Fruit fly (Drosophila melanogaster) whole organism, larva: ENCODE data around the gene kdn.
A peak's percentile ranks its signal among the peaks of the same experiment; 100 is the strongest.

ENCODE experiments used
- noc ChIP-seq: fragments of 200-800 bp; sonication (Bioruptor generic); optimal IDR thresholded peaks from 3 replicates; lab custom pipeline; 2019; ENCODE audit warnings: missing biosample characterization, mild to moderate bottlenecking, missing genetic modification characterization, moderate library complexity

Gene kdn

DNA sequence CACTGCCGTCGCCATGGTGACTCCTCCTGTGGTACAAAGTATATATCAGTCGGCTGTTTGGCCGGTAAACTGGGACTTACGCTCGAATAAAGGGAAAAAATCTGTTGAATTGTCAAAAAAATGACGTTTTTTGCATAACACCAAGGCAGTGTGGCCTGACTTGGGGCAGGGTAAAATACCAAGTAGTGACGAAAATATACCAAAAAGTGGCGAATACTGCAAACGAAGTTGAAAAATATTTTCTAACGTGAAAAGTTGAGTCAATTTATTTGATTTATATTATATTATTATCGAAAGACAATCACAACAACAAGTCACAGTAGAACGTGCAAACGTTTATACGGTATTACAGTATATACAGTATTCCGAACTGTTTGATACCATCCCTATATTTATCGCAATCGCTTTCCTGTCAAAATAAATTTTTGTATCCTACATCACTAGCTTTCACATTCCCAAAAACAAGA is at the start of gene kdn, which contains the start of gene ND-B16.6:
Gene kdn, plus strand, starts transcription at position 417 of the 467 bp plus-strand sequence.
Gene ND-B16.6, minus strand, starts transcription at position 189 of the 467 bp plus-strand sequence.
- no peak for TF ChIP-seq noc (tag; lab: Kevin White, UChicago)

DNA sequence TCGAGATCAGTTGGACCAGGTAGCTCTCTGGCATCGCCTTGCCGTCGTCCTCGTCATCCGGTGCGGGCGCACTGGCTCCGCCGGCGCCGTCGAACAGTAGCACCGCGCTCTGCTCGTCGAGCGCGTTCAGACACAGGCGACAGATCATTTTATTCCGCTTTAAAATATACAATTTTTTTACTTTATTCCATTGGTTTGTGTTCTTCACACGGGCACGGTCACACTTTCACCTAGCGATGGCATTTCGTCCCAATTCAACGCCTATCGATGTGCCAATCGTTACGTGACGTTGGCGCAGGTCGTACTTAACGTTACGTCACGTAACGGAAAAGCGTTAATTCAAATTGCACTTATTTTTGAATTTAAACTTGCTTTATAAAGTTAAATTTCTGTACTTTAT is 49.4 kb upstream of the kdn start, which contains the start of gene CG12219:
Gene CG12219, minus strand, starts transcription at position 234 of the 400 bp plus-strand sequence.
- no peak for TF ChIP-seq noc (tag; lab: Kevin White, UChicago)

DNA sequence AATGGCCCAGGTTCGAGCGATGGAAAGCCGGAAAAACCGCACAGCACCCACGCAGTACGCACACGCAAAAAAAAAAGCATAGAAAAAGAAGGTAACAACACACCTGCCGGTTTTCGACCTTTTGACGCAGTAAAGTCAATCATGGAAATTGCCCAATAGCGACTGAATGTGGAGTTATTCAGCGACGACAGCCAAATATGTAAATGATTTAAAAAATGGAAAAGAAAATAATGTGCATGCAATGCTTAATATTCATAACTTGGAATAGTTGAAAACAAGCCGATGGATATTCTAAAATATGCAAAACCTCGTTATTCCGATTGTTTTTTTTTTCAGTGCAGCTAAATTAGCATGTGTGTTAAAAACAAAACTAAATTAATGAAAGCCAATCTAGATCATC is 47.2 kb upstream of the kdn start:
- TF ChIP-seq noc (tag; lab: Kevin White, UChicago), result no peak

- no peak for TF ChIP-seq noc (tag; lab: Kevin White, UChicago)
Measured at dm6 chrX:6303675-6304074, 46.8 kb upstream of the kdn start, which contains the start of gene CG3823. TSS of gene CG3823 (plus strand) at chrX:6303975.

- TF ChIP-seq noc (tag; lab: Kevin White, UChicago), result no peak
Measured at dm6 chrX:6304203-6304602, 46.2 kb upstream of the kdn start.

- TF ChIP-seq noc (tag; lab: Kevin White, UChicago), result no peak
Measured at dm6 chrX:6305317-6305716, 45.1 kb upstream of the kdn start.

DNA sequence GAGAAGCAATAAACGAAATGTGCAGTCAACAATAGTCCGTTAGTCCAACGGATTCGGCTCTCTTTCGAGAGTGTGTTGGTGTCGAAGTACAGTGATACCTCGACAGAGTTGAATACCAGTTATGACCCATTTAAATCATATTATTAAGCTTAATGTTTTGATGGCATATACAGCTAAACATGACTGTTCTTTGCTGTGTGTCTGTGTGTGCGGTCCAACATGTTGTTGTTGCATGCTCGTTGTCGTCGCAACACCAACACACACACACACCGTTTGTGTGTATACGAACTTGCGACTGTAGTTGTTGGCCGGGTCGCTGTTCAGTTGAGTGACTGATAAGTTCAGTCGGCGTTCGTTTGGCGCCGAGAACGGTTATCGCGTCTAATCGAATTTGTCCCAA is 41.6 kb upstream of the kdn start, which contains the start of gene CG15894:
Gene CG15894, plus strand, starts transcription at position 361 of the 400 bp plus-strand sequence.
- TF ChIP-seq noc (tag; lab: Kevin White, UChicago), result no peak

DNA sequence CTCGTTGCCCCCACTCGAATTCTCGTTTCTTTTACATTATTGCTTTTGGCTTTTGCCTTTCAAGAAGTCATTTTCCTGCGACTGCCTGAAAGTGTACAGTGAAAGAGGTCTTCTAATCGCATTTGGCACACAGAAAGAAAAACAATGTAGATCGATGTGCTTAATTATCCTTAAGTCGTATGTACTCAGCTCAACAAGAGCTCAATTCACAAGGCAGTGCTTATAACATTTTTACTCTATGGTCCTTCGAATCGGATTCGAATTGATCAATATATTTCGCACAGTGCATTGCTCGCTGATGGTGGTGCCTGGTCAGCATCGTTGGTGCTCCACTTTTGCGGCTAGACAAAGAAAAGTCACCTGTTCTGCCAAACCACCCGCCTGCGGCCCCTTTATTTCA is 40.0 kb upstream of the kdn start:
- TF ChIP-seq noc (tag; lab: Kevin White, UChicago), result no peak

DNA sequence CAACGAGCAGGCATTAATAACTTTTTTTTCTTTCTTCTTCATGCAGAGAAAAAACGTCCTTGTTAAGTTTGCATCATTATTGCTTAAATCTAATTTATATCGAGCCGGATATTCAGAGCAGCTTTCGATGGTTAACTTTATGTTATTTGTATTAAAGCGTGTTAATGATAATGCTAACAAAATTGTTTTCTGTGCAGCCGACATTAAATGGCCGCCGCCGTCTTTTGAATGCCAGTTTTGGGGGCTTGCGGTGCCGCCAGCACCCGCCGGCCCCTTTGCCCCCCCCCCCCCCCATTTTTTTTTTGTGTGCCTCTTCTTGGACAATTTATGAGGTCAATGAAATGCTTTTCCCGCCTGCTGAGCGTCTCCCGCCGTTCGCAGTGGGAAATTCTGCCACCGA is 38.9 kb upstream of the kdn start:
- no peak for TF ChIP-seq noc (tag; lab: Kevin White, UChicago)

DNA sequence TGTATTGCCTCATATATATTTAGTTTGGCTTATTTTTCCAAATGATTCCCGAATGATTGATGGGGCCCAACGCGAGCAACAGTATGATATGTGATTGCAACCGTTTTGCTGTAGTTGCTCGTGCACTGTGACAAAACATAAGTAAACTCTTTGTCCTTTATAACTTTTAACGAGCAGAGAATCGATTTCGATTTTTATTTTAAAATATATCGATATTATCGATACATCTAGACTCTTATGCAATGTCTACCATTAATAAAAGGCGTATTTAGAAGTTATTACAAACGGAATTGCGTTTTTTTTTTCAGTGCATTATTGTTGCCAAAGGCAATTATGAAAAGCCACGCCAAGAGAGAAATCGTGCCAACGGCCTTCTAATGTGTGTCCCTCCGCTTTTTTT is 34.8 kb upstream of the kdn start:
- no peak for TF ChIP-seq noc (tag; lab: Kevin White, UChicago)

DNA sequence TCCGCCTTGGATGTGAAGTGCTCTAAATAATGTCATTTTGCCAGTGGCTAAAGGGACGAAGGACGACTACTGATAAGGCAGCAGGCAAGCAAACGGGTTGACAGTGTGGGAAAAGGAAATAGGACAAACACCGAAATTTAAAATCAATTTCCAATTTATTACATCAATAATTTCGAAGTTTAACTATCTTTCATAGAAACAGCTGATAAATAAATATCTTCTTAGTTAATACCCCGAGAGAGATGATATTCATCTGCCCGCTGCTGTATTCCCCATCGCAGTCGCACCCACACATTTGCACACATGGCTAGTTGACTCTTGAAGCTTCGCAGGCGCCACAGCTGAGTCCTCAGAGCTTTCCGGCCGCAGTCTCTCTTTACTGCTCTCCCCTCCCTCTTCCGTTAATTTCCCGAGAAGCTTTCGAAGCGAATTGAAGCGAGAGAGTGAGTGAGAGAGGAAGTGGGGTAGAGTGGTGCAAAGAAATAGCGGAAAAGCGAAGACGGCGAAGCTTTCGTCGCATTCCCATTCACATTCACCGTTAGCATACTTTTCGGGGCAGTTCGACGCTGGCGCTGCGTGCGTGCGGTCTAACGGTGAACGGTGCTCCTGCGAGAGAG is 33.5 kb upstream of the kdn start:
- no peak for TF ChIP-seq noc (tag; lab: Kevin White, UChicago)

- peak; percentile 53 for TF ChIP-seq noc (tag; lab: Kevin White, UChicago)
Measured at dm6 chrX:6330369-6330949, 20.0 kb upstream of the kdn start, which contains the start of gene CG42240. TSS of gene CG42240 (plus strand) at chrX:6330842.

- no peak for TF ChIP-seq noc (tag; lab: Kevin White, UChicago)
Measured at dm6 chrX:6332988-6333719, 17.3 kb upstream of the kdn start.

- TF ChIP-seq noc (tag; lab: Kevin White, UChicago), result no peak
Measured at dm6 chrX:6334945-6335344, 15.5 kb upstream of the kdn start.

DNA sequence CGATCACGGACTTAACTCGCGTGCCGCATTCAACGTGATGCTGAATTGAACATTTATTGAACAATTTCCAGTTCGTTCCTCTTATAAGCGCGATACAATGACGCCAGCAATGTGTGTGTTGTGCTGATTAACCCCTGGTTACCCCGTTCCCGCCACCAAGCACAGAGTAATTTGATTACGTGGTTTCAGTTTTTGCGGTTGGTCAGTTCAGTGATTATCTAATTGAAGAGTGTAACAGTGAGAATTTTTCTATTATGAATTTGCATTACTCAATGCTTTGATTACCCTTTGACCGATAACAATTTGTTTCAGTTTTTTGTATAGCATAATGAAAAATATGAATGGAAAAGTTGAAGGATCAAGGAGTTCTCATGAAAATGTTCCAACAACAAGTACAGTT is 12.7 kb upstream of the kdn start, which contains the start of gene CG3842:
Gene CG3842, plus strand, starts transcription at position 61 of the 400 bp plus-strand sequence.
- TF ChIP-seq noc (tag; lab: Kevin White, UChicago), result no peak
